Fruit fly (Drosophila melanogaster) whole organism, pupa: ENCODE data around the gene COX6CL.

Experiments
- CG10348 ChIP-seq: fragments of 200-800 bp; sonication (Bioruptor generic); IDR thresholded peaks from 2 replicates; pipeline ENCODE4 v1.3.6; 2022; ENCODE audit warnings: missing biosample characterization, missing genetic modification characterization
- CG14655 ChIP-seq: fragments of 200-800 bp; sonication (Bioruptor generic); optimal IDR thresholded peaks from 3 replicates; lab custom pipeline; 2017; ENCODE audit warnings: mild to moderate bottlenecking, missing biosample characterization, missing genetic modification reagents, missing genetic modification characterization
- CG17806 ChIP-seq: fragments of 200-800 bp; sonication (Bioruptor generic); optimal IDR thresholded peaks from 2 replicates; lab custom pipeline; 2018; ENCODE audit warnings: missing biosample characterization, mild to moderate bottlenecking, missing genetic modification characterization, moderate library complexity
- CG8301 ChIP-seq: fragments of 200-800 bp; sonication (Bioruptor generic); optimal IDR thresholded peaks from 2 replicates; lab custom pipeline; 2018; ENCODE audit warnings: missing biosample characterization, mild to moderate bottlenecking, missing genetic modification characterization
- EcR ChIP-seq: fragments of 200-800 bp; sonication (Bioruptor generic); optimal IDR thresholded peaks from 3 replicates; lab custom pipeline; 2019; ENCODE audit warnings: missing biosample characterization, missing genetic modification characterization, mild to moderate bottlenecking, moderate library complexity, missing genetic modification reagents

dm6 chr2L:5811274-5811673 lies 7.0 kb downstream of the COX6CL start, which contains the start of gene CG43307:
- TF ChIP-seq CG10348 (no peak), CG14655 (GFP tag; lab: Kevin White, UChicago) (no peak), CG17806 (tag; lab: Kevin White, UChicago) (no peak), CG8301 (no peak), EcR (GFP tag; lab: Kevin White, UChicago) (no peak)
